Fruit fly (Drosophila melanogaster) whole organism, embryonic: ENCODE measurements around the gene CG10738.

ENCODE experiments used
- Aef1 ChIP-seq: fragments of 200-800 bp; sonication (Bioruptor generic); IDR thresholded peaks from 3 replicates; pipeline ENCODE4 v1.3.6; 2022; ENCODE audit warnings: missing biosample characterization, missing genetic modification characterization
- BEAF-32 ChIP-seq: fragments of 200-800 bp; sonication (Bioruptor generic); optimal IDR thresholded peaks from 3 replicates; lab custom pipeline; 2017; ENCODE audit warnings: missing biosample characterization, missing genetic modification characterization, mild to moderate bottlenecking, moderate library complexity, missing genetic modification reagents
- CG10462 ChIP-seq: fragments of 200-800 bp; sonication (Bioruptor generic); optimal IDR thresholded peaks from 2 replicates; lab custom pipeline; 2016; ENCODE audit warnings: missing biosample characterization, missing genetic modification characterization
- CG11247 ChIP-seq: fragments of 200-800 bp; sonication (Bioruptor generic); IDR thresholded peaks from 2 replicates; pipeline ENCODE4 v1.3.6; 2022; ENCODE audit warnings: missing biosample characterization, missing genetic modification characterization
- CG13894 ChIP-seq: fragments of 200-800 bp; sonication (Bioruptor generic); optimal IDR thresholded peaks from 3 replicates; lab custom pipeline; 2018; ENCODE audit warnings: missing biosample characterization, mild to moderate bottlenecking, missing genetic modification characterization, moderate library complexity
- CG1647 ChIP-seq: fragments of 200-800 bp; sonication (Bioruptor generic); optimal IDR thresholded peaks from 3 replicates; lab custom pipeline; 2016; ENCODE audit warnings: missing biosample characterization, missing genetic modification characterization
- CG16779 ChIP-seq: fragments of 200-800 bp; sonication (Bioruptor generic); IDR thresholded peaks from 2 replicates; pipeline ENCODE4 v1.3.6; 2022; ENCODE audit warnings: missing biosample characterization, missing genetic modification characterization
- CG16813 ChIP-seq: fragments of 200-800 bp; sonication (Bioruptor generic); IDR thresholded peaks from 3 replicates; pipeline ENCODE4 v1.3.6; 2022; ENCODE audit warnings: missing biosample characterization, missing genetic modification characterization; ENCODE audit not compliant: partially characterized antibody
- CG17328 ChIP-seq: fragments of 200-800 bp; sonication (Bioruptor generic); IDR thresholded peaks from 2 replicates; pipeline ENCODE4 v1.3.6; 2022; ENCODE audit warnings: missing biosample characterization, missing genetic modification characterization
- CG17829 ChIP-seq: fragments of 200-800 bp; optimal IDR thresholded peaks from 2 replicates; lab custom pipeline; 2019; ENCODE audit warnings: missing biosample characterization, mild to moderate bottlenecking, missing genetic modification characterization, moderate library complexity
- CG1792 ChIP-seq: fragments of 200-800 bp; sonication (Bioruptor generic); optimal IDR thresholded peaks from 2 replicates; lab custom pipeline; 2016; ENCODE audit warnings: missing biosample characterization, missing genetic modification characterization
- CG2875 ChIP-seq: fragments of 200-800 bp; sonication (Bioruptor generic); optimal IDR thresholded peaks from 2 replicates; lab custom pipeline; 2017; ENCODE audit warnings: missing biosample characterization, mild to moderate bottlenecking, missing genetic modification characterization, missing genetic modification reagents
- CG30431 ChIP-seq: fragments of 200-800 bp; sonication (Bioruptor generic); optimal IDR thresholded peaks from 2 replicates; lab custom pipeline; 2017; ENCODE audit warnings: missing biosample characterization, missing genetic modification characterization
- CG34224 ChIP-seq: fragments of 200-800 bp; sonication (Bioruptor generic); IDR thresholded peaks from 3 replicates; pipeline ENCODE4 v1.3.6; 2022; ENCODE audit warnings: missing biosample characterization, missing genetic modification characterization; ENCODE audit not compliant: partially characterized antibody
- CG3847 ChIP-seq: fragments of 200-800 bp; sonication (Bioruptor generic); IDR thresholded peaks from 2 replicates; pipeline ENCODE4 v1.3.6; 2022; ENCODE audit warnings: missing biosample characterization, missing genetic modification characterization
- CG4328 ChIP-seq: fragments of 200-800 bp; sonication (Bioruptor generic); optimal IDR thresholded peaks from 3 replicates; lab custom pipeline; 2017; ENCODE audit warnings: missing biosample characterization, missing genetic modification reagents, missing genetic modification characterization
- CG4707 ChIP-seq: fragments of 200-800 bp; sonication (Bioruptor generic); optimal IDR thresholded peaks from 2 replicates; lab custom pipeline; 2018; ENCODE audit warnings: missing biosample characterization, mild to moderate bottlenecking, missing genetic modification characterization, moderate library complexity
- CG6765 ChIP-seq: fragments of 200-800 bp; sonication (Bioruptor generic); optimal IDR thresholded peaks from 3 replicates; lab custom pipeline; 2017; ENCODE audit warnings: missing biosample characterization, mild to moderate bottlenecking, missing genetic modification characterization
- CG6854 ChIP-seq: fragments of 200-800 bp; sonication (Bioruptor generic); optimal IDR thresholded peaks from 3 replicates; lab custom pipeline; 2017; ENCODE audit warnings: missing biosample characterization, mild to moderate bottlenecking, missing genetic modification characterization
- CkIIα-i1 ChIP-seq: fragments of 200-800 bp; sonication (Bioruptor generic); IDR thresholded peaks from 2 replicates; pipeline ENCODE4 v1.3.6; 2022; ENCODE audit warnings: missing biosample characterization, missing genetic modification characterization
- Dfd ChIP-seq, 2 experiments: fragments of >200 bp; optimal IDR thresholded peaks; 2 replicates each; lab custom pipeline; 2017; ENCODE audit warnings: missing biosample characterization in 2 of 2, missing genetic modification characterization in 2 of 2
- Ets97D ChIP-seq: fragments of 200-800 bp; sonication (Bioruptor generic); optimal IDR thresholded peaks from 3 replicates; lab custom pipeline; 2016; ENCODE audit warnings: missing biosample characterization, missing genetic modification characterization
- Fer2 ChIP-seq: fragments of 200-800 bp; sonication (Bioruptor generic); optimal IDR thresholded peaks from 2 replicates; lab custom pipeline; 2018; ENCODE audit warnings: missing biosample characterization, mild to moderate bottlenecking, missing genetic modification characterization, moderate library complexity
- H15 ChIP-seq: fragments of 200-800 bp; sonication (Bioruptor generic); IDR thresholded peaks from 3 replicates; pipeline ENCODE4 v1.3.6; 2022; ENCODE audit warnings: missing biosample characterization, missing genetic modification characterization
- HLHmδ ChIP-seq: fragments of 200-800 bp; sonication (Bioruptor generic); optimal IDR thresholded peaks from 2 replicates; lab custom pipeline; 2018; ENCODE audit warnings: missing biosample characterization, mild to moderate bottlenecking, missing genetic modification characterization, moderate library complexity
- HmgD ChIP-seq: fragments of 200-800 bp; sonication (Bioruptor generic); optimal IDR thresholded peaks from 3 replicates; lab custom pipeline; 2016; ENCODE audit warnings: missing biosample characterization, missing genetic modification characterization
- Nf-YB ChIP-seq: fragments of 200-800 bp; sonication (Bioruptor generic); optimal IDR thresholded peaks from 3 replicates; lab custom pipeline; 2019; ENCODE audit warnings: missing biosample characterization, mild to moderate bottlenecking, missing genetic modification characterization, moderate library complexity
- Optix ChIP-seq: fragments of 200-800 bp; sonication (Bioruptor generic); IDR thresholded peaks from 3 replicates; pipeline ENCODE4 v1.3.6; 2022; ENCODE audit warnings: missing biosample characterization, missing genetic modification characterization
- Poxn ChIP-seq: fragments of 200-800 bp; sonication (Bioruptor generic); IDR thresholded peaks from 2 replicates; pipeline ENCODE4 v1.3.6; 2022; ENCODE audit warnings: missing biosample characterization, missing genetic modification characterization
- Spps ChIP-seq: fragments of 200-800 bp; sonication (Bioruptor generic); optimal IDR thresholded peaks from 2 replicates; lab custom pipeline; 2018; ENCODE audit warnings: missing biosample characterization, mild to moderate bottlenecking, missing genetic modification characterization
- Sry-δ ChIP-seq: fragments of 200-800 bp; sonication (Bioruptor generic); optimal IDR thresholded peaks from 2 replicates; lab custom pipeline; 2016; ENCODE audit warnings: missing biosample characterization, missing genetic modification characterization
- Tbp ChIP-seq: fragments of >200 bp; optimal IDR thresholded peaks from 2 replicates; lab custom pipeline; 2018; ENCODE audit warnings: missing biosample characterization, missing genetic modification characterization
- ci ChIP-seq: fragments of 200-800 bp; sonication (Bioruptor generic); IDR thresholded peaks from 3 replicates; pipeline ENCODE4 v1.3.6; 2022; ENCODE audit warnings: missing biosample characterization, missing genetic modification characterization
- emc ChIP-seq: fragments of 200-800 bp; sonication (Bioruptor generic); optimal IDR thresholded peaks from 2 replicates; lab custom pipeline; 2016; ENCODE audit warnings: missing biosample characterization, missing genetic modification characterization
- esg ChIP-seq: fragments of 200-800 bp; sonication (Bioruptor generic); conservative IDR thresholded peaks from 2 replicates; pipeline ENCODE4 v1.3.6; 2022; ENCODE audit warnings: missing biosample characterization, missing genetic modification characterization
- eyg ChIP-seq: fragments of 200-800 bp; sonication (Bioruptor generic); optimal IDR thresholded peaks from 3 replicates; lab custom pipeline; 2016; ENCODE audit warnings: missing biosample characterization, missing genetic modification characterization
- fd3F ChIP-seq: fragments of 200-800 bp; sonication (Bioruptor generic); optimal IDR thresholded peaks from 2 replicates; lab custom pipeline; 2018; ENCODE audit warnings: missing biosample characterization, mild to moderate bottlenecking, missing genetic modification characterization, moderate library complexity
- fd64A ChIP-seq: fragments of 200-800 bp; sonication (Bioruptor generic); optimal IDR thresholded peaks from 3 replicates; lab custom pipeline; 2018; ENCODE audit warnings: missing biosample characterization, mild to moderate bottlenecking, missing genetic modification characterization
- gce ChIP-seq: fragments of 200-800 bp; sonication (Bioruptor generic); IDR thresholded peaks from 3 replicates; pipeline ENCODE4 v1.3.6; 2022; ENCODE audit warnings: missing biosample characterization, missing genetic modification characterization
- gem ChIP-seq: fragments of 200-800 bp; sonication (Bioruptor generic); optimal IDR thresholded peaks from 2 replicates; lab custom pipeline; 2019; ENCODE audit warnings: missing biosample characterization, mild to moderate bottlenecking, missing genetic modification characterization, moderate library complexity
- her ChIP-seq: fragments of 200-800 bp; sonication (Bioruptor generic); optimal IDR thresholded peaks from 2 replicates; lab custom pipeline; 2016; ENCODE audit warnings: missing biosample characterization, missing genetic modification characterization
- jumu ChIP-seq: fragments of 200-800 bp; sonication (Bioruptor generic); optimal IDR thresholded peaks from 3 replicates; lab custom pipeline; 2016; ENCODE audit warnings: missing biosample characterization, missing genetic modification characterization
- otp ChIP-seq: fragments of 200-800 bp; sonication (Bioruptor generic); IDR thresholded peaks from 3 replicates; pipeline ENCODE4, ENCODE4 v1.3.6; 2022; ENCODE audit warnings: missing biosample characterization, missing genetic modification characterization
- pho ChIP-seq: fragments of 200-800 bp; sonication (Bioruptor generic); optimal IDR thresholded peaks from 2 replicates; lab custom pipeline; 2016; ENCODE audit warnings: missing biosample characterization, missing genetic modification characterization
- slou ChIP-seq: fragments of 200-800 bp; sonication (Bioruptor generic); optimal IDR thresholded peaks from 3 replicates; lab custom pipeline; 2016; ENCODE audit warnings: missing biosample characterization, missing genetic modification characterization
- so ChIP-seq: fragments of 200-800 bp; sonication (Bioruptor generic); IDR thresholded peaks from 3 replicates; pipeline ENCODE4 v1.3.6; 2022; ENCODE audit warnings: missing biosample characterization, missing genetic modification characterization
- sqz ChIP-seq: fragments of 200-800 bp; sonication (Bioruptor generic); optimal IDR thresholded peaks from 3 replicates; lab custom pipeline; 2018; ENCODE audit warnings: missing biosample characterization, mild to moderate bottlenecking, missing genetic modification characterization
- tup ChIP-seq: fragments of 200-800 bp; sonication (Bioruptor generic); optimal IDR thresholded peaks from 2 replicates; lab custom pipeline; 2016; ENCODE audit warnings: missing biosample characterization, mild to moderate bottlenecking, missing genetic modification characterization, moderate library complexity
- wdn ChIP-seq: fragments of 200-800 bp; sonication (Bioruptor generic); IDR thresholded peaks from 2 replicates; pipeline ENCODE4 v1.3.6; 2022; ENCODE audit warnings: missing biosample characterization, missing genetic modification characterization
- wor ChIP-seq: fragments of 200-800 bp; sonication (Bioruptor generic); IDR thresholded peaks from 2 replicates; pipeline ENCODE4 v1.3.6; 2022; ENCODE audit warnings: missing biosample characterization, missing genetic modification characterization
- zfh1 ChIP-seq: fragments of 200-800 bp; sonication (Bioruptor generic); IDR thresholded peaks from 3 replicates; pipeline ENCODE4 v1.3.6; 2022; ENCODE audit warnings: missing biosample characterization, missing genetic modification characterization

The CG10738 gene

DNA sequence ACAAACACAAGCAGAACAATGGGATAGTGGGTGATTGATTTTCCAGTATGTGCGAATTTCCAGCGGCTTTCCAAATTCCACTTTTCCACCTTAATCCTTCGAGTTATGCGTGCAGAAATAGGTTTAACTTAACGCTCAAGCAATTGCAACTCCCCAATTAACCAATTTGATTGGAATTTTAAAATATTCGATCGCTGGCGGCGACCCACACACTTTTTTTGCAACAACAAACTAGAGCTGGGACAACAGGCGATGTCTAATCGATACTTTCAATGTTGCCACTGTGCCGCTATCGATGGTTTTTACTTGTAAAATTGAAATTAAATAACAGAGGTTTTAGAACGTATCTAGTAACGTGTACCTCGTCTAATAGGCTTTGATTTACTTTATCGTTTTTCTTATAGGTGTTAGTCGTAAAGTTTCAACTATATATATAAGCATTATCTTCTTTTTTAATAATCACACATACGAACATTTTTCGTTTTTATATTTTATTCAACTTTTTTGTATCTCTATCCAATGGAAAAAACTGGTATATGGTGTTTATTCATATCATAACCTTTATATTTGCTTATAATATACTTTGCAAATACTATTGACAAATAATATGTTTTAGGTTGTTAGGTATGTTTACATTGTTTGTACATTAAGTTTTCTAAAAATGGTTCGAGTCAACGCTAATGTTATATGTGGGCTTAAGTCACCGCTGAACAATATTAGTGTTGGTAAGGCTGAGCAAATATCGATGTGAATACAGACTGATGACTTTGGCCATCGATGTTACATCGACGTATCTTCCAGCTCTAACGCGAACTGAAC lies 35.7 kb downstream of the CG10738 start, which contains the start of the genes Abp1 and Tgi (continued):
- TF ChIP-seq zfh1 (no peak), her (GFP tag; lab: Kevin White, UChicago) (peak; percentile 36), otp (GFP tag; lab: Robert Waterston, UW) (no peak), jumu (peak; percentile 19), Ets97D (GFP tag; lab: Kevin White, UChicago) (peak; percentile 62), wor (GFP tag; lab: Robert Waterston, UW) (no peak), ci (GFP tag; lab: Robert Waterston, UW) (0 out of 3 replicates have a peak, but pooled peaks have one; percentile 42), CG1792 (GFP tag; lab: Kevin White, UChicago) (no peak), CkIIα-i1 (GFP tag; lab: Robert Waterston, UW) (no peak), slou (GFP tag; lab: Kevin White, UChicago) (no peak), so (GFP tag; lab: Robert Waterston, UW) (no peak), CG10462 (GFP tag; lab: Kevin White, UChicago) (no peak), sqz (GFP tag; lab: Kevin White, UChicago) (no peak), H15 (GFP tag; lab: Robert Waterston, UW) (no peak), Sry-δ (peak; percentile 93), Poxn (GFP tag; lab: Robert Waterston, UW) (no peak), gce (GFP tag; lab: Robert Waterston, UW) (no peak), fd64A (GFP tag; lab: Kevin White, UChicago) (no peak), Tbp (GFP tag; lab: Kevin White, UChicago) (no peak), CG11247 (GFP tag; lab: Robert Waterston, UW) (peak; percentile 17; the same call in 1 of the 2 replicates), CG1647 (GFP tag; lab: Kevin White, UChicago) (peak; percentile 43), wdn (GFP tag; lab: Robert Waterston, UW) (no peak), pho (GFP tag; lab: Kevin White, UChicago) (peak; percentile 46), CG2875 (GFP tag; lab: Kevin White, UChicago) (no peak), Fer2 (tag; lab: Kevin White, UChicago) (no peak), Dfd (GFP tag; optimal IDR thresholded peaks at IDR 0.05; lab: Kevin White, UChicago) (no peak), CG4707 (GFP tag; lab: Kevin White, UChicago) (no peak), HmgD (GFP tag; lab: Kevin White, UChicago) (peak; percentile 16), tup (GFP tag; lab: Kevin White, UChicago) (no peak), eyg (GFP tag; lab: Kevin White, UChicago) (no peak), esg (GFP tag; lab: Robert Waterston, UW) (no peak), CG30431 (GFP tag; lab: Kevin White, UChicago) (no peak), Nf-YB (GFP tag; lab: Kevin White, UChicago) (no peak), emc (GFP tag; lab: Kevin White, UChicago) (no peak), Optix (GFP tag; lab: Robert Waterston, UW) (no peak), CG3847 (GFP tag; lab: Robert Waterston, UW) (peak; percentile 67), HLHmδ (GFP tag; lab: Kevin White, UChicago) (no peak), fd3F (GFP tag; lab: Kevin White, UChicago) (peak; percentile 58), CG4328 (no peak), Aef1 (GFP tag; lab: Robert Waterston, UW) (peak; percentile 35), CG6854 (GFP tag; lab: Kevin White, UChicago) (no peak), CG17829 (tag; lab: Kevin White, UChicago) (peak; percentile 31), CG13894 (tag; lab: Kevin White, UChicago) (peak; percentile 32), CG6765 (GFP tag; lab: Kevin White, UChicago) (no peak), CG17328 (GFP tag; lab: Robert Waterston, UW) (no peak), CG16813 (GFP tag; lab: Robert Waterston, UW) (peak; percentile 77), gem (peak; percentile 47), Spps (tag; lab: Kevin White, UChicago) (no peak), CG34224 (GFP tag; lab: Robert Waterston, UW) (peak; percentile 77), CG16779 (GFP tag; lab: Robert Waterston, UW) (no peak), BEAF-32 (GFP tag; lab: Kevin White, UChicago) (peak; percentile 91)
